Fruit fly (Drosophila melanogaster) whole organism, embryonic: ENCODE measurements around the gene PIG-Q.

Source experiments
- Ada2b ChIP-seq: fragments of 200-800 bp; sonication (Bioruptor generic); IDR thresholded peaks from 2 replicates; pipeline ENCODE4 v1.3.6; 2022; ENCODE audit warnings: missing biosample characterization, missing genetic modification characterization
- CG10267 ChIP-seq: fragments of 200-800 bp; sonication (Bioruptor generic); optimal IDR thresholded peaks from 2 replicates; lab custom pipeline; 2018; ENCODE audit warnings: missing biosample characterization, mild to moderate bottlenecking, missing genetic modification characterization, moderate library complexity
- CG10274 ChIP-seq: fragments of 200-800 bp; sonication (Bioruptor generic); optimal IDR thresholded peaks from 3 replicates; lab custom pipeline; 2017; ENCODE audit warnings: missing biosample characterization, mild to moderate bottlenecking, missing genetic modification characterization
- CG11695 ChIP-seq: fragments of 200-800 bp; sonication (Bioruptor generic); IDR thresholded peaks from 3 replicates; pipeline ENCODE4 v1.3.6; 2022; ENCODE audit warnings: missing biosample characterization, missing genetic modification characterization
- CG2129 ChIP-seq: fragments of 200-800 bp; sonication (Bioruptor generic); IDR thresholded peaks from 2 replicates; pipeline ENCODE4 v1.3.6; 2022; ENCODE audit warnings: missing biosample characterization, missing genetic modification characterization; ENCODE audit not compliant: partially characterized antibody
- CG2712 ChIP-seq: fragments of 200-800 bp; optimal IDR thresholded peaks from 3 replicates; lab custom pipeline; 2019; ENCODE audit warnings: missing biosample characterization, mild to moderate bottlenecking, missing genetic modification characterization, moderate library complexity
- CG30020 ChIP-seq: fragments of 200-800 bp; optimal IDR thresholded peaks from 2 replicates; lab custom pipeline; 2019; ENCODE audit warnings: missing biosample characterization, mild to moderate bottlenecking, missing genetic modification characterization, moderate library complexity
- CG30431 ChIP-seq: fragments of 200-800 bp; sonication (Bioruptor generic); optimal IDR thresholded peaks from 2 replicates; lab custom pipeline; 2017; ENCODE audit warnings: missing biosample characterization, missing genetic modification characterization
- CG3281 ChIP-seq: fragments of 200-800 bp; sonication (Bioruptor generic); optimal IDR thresholded peaks from 3 replicates; lab custom pipeline; 2017; ENCODE audit warnings: missing biosample characterization, mild to moderate bottlenecking, missing genetic modification characterization
- CG3726 ChIP-seq: fragments of 200-800 bp; sonication (Bioruptor generic); IDR thresholded peaks from 3 replicates; pipeline ENCODE4, ENCODE4 v1.3.6; 2022; ENCODE audit warnings: missing biosample characterization, missing genetic modification characterization
- CG4617 ChIP-seq: fragments of 200-800 bp; sonication (Bioruptor generic); optimal IDR thresholded peaks from 3 replicates; lab custom pipeline; 2016; ENCODE audit warnings: missing biosample characterization, missing genetic modification characterization, borderline replicate concordance
- CG4707 ChIP-seq: fragments of 200-800 bp; sonication (Bioruptor generic); optimal IDR thresholded peaks from 2 replicates; lab custom pipeline; 2018; ENCODE audit warnings: missing biosample characterization, mild to moderate bottlenecking, missing genetic modification characterization, moderate library complexity
- CG6175 ChIP-seq: fragments of 200-800 bp; sonication (Bioruptor generic); IDR thresholded peaks from 3 replicates; pipeline ENCODE4 v1.3.6; 2022; ENCODE audit warnings: missing biosample characterization, missing genetic modification characterization
- CG6254 ChIP-seq: fragments of 200-800 bp; sonication (Bioruptor generic); optimal IDR thresholded peaks from 3 replicates; lab custom pipeline; 2017; ENCODE audit warnings: mild to moderate bottlenecking, missing biosample characterization, missing genetic modification reagents, missing genetic modification characterization
- CG6791 ChIP-seq: fragments of 200-800 bp; sonication (Bioruptor generic); IDR thresholded peaks from 3 replicates; pipeline ENCODE4 v1.3.6; 2022; ENCODE audit warnings: missing biosample characterization, missing genetic modification characterization; ENCODE audit not compliant: partially characterized antibody
- CG7987 ChIP-seq: fragments of 200-800 bp; sonication (Bioruptor generic); optimal IDR thresholded peaks from 2 replicates; lab custom pipeline; 2018; ENCODE audit warnings: missing biosample characterization, mild to moderate bottlenecking, missing genetic modification characterization, moderate library complexity
- CG8290 ChIP-seq, 3 experiments: fragments of 200-800 bp; sonication (Bioruptor generic); optimal IDR thresholded peaks; 2 replicates each; lab custom pipeline; 2016 to 2019; ENCODE audit warnings: missing biosample characterization in 3 of 3, missing genetic modification characterization in 3 of 3, mild to moderate bottlenecking in 2 of 3, moderate library complexity in 1 of 3
- CG9876 ChIP-seq: fragments of 200-800 bp; sonication (Bioruptor generic); optimal IDR thresholded peaks from 2 replicates; lab custom pipeline; 2016; ENCODE audit warnings: missing biosample characterization, missing genetic modification characterization
- Dek ChIP-seq: fragments of 200-800 bp; sonication (Bioruptor generic); optimal IDR thresholded peaks from 3 replicates; lab custom pipeline; 2019; ENCODE audit warnings: missing biosample characterization, mild to moderate bottlenecking, missing genetic modification characterization, moderate library complexity
- Dip2 ChIP-seq: fragments of 200-800 bp; sonication (Bioruptor generic); IDR thresholded peaks from 2 replicates; pipeline ENCODE4 v1.3.6; 2022; ENCODE audit warnings: missing biosample characterization, missing genetic modification characterization
- E2f2 ChIP-seq: fragments of 200-800 bp; sonication (Bioruptor generic); IDR thresholded peaks from 2 replicates; pipeline ENCODE4 v1.3.6; 2022; ENCODE audit warnings: missing biosample characterization, missing genetic modification characterization
- H15 ChIP-seq: fragments of 200-800 bp; sonication (Bioruptor generic); IDR thresholded peaks from 3 replicates; pipeline ENCODE4 v1.3.6; 2022; ENCODE audit warnings: missing biosample characterization, missing genetic modification characterization
- HLH3B ChIP-seq: fragments of 200-800 bp; sonication (Bioruptor generic); IDR thresholded peaks from 2 replicates; pipeline ENCODE4 v1.3.6; 2022; ENCODE audit warnings: missing biosample characterization, missing genetic modification characterization
- Lhr ChIP-seq: fragments of 200-800 bp; sonication (Bioruptor generic); optimal IDR thresholded peaks from 3 replicates; lab custom pipeline; 2017; ENCODE audit warnings: mild to moderate bottlenecking, missing biosample characterization, missing genetic modification reagents, missing genetic modification characterization
- NC2β ChIP-seq: fragments of 200-800 bp; sonication (Bioruptor generic); optimal IDR thresholded peaks from 2 replicates; lab custom pipeline; 2016; ENCODE audit warnings: missing biosample characterization, missing genetic modification characterization
- Poxn ChIP-seq: fragments of 200-800 bp; sonication (Bioruptor generic); IDR thresholded peaks from 2 replicates; pipeline ENCODE4 v1.3.6; 2022; ENCODE audit warnings: missing biosample characterization, missing genetic modification characterization
- Ptx1 ChIP-seq: fragments of 200-800 bp; sonication (Bioruptor generic); IDR thresholded peaks from 2 replicates; pipeline ENCODE4 v1.3.6; 2022; ENCODE audit warnings: missing biosample characterization, missing genetic modification characterization
- Rx ChIP-seq: fragments of 200-800 bp; sonication (Bioruptor generic); IDR thresholded peaks from 2 replicates; pipeline ENCODE4 v1.3.6; 2022; ENCODE audit warnings: missing biosample characterization, missing genetic modification characterization
- Taf1 ChIP-seq: fragments of 200-800 bp; sonication (Bioruptor generic); IDR thresholded peaks from 2 replicates; pipeline ENCODE4 v1.3.6; 2022; ENCODE audit warnings: missing biosample characterization, missing genetic modification characterization
- ase ChIP-seq: fragments of 200-800 bp; sonication (Bioruptor generic); IDR thresholded peaks from 3 replicates; pipeline ENCODE4 v1.3.6; 2022; ENCODE audit warnings: missing biosample characterization, missing genetic modification characterization
- ato ChIP-seq: fragments of 200-800 bp; sonication (Bioruptor generic); IDR thresholded peaks from 2 replicates; pipeline ENCODE4 v1.3.6; 2022; ENCODE audit warnings: missing biosample characterization, missing genetic modification characterization; ENCODE audit not compliant: partially characterized antibody
- bcd ChIP-seq: fragments of 200-800 bp; sonication (Bioruptor generic); optimal IDR thresholded peaks from 2 replicates; lab custom pipeline; 2017; ENCODE audit warnings: missing biosample characterization, mild to moderate bottlenecking, missing genetic modification characterization
- chif ChIP-seq, 2 experiments: fragments of 200-800 bp; sonication (Bioruptor generic); optimal IDR thresholded peaks; 3 replicates each; lab custom pipeline; 2016; ENCODE audit warnings: missing biosample characterization in 2 of 2, missing genetic modification characterization in 2 of 2
- crol ChIP-seq: fragments of 200-800 bp; sonication (Bioruptor generic); IDR thresholded peaks from 2 replicates; pipeline ENCODE4 v1.3.6; 2022; ENCODE audit warnings: missing biosample characterization, missing genetic modification characterization
- dmrt11E ChIP-seq: fragments of 200-800 bp; sonication (Bioruptor generic); optimal IDR thresholded peaks from 3 replicates; lab custom pipeline; 2018; ENCODE audit warnings: missing biosample characterization, mild to moderate bottlenecking, missing genetic modification characterization, moderate library complexity
- dpn ChIP-seq, 2 experiments: fragments of 200-800 bp; sonication (Bioruptor generic); optimal IDR thresholded peaks; 3 replicates each; lab custom pipeline; 2016; ENCODE audit warnings: missing biosample characterization in 2 of 2, missing genetic modification characterization in 2 of 2
- emc ChIP-seq: fragments of 200-800 bp; sonication (Bioruptor generic); optimal IDR thresholded peaks from 2 replicates; lab custom pipeline; 2016; ENCODE audit warnings: missing biosample characterization, missing genetic modification characterization
- esg ChIP-seq: fragments of 200-800 bp; sonication (Bioruptor generic); conservative IDR thresholded peaks from 2 replicates; pipeline ENCODE4 v1.3.6; 2022; ENCODE audit warnings: missing biosample characterization, missing genetic modification characterization
- fd3F ChIP-seq: fragments of 200-800 bp; sonication (Bioruptor generic); optimal IDR thresholded peaks from 2 replicates; lab custom pipeline; 2018; ENCODE audit warnings: missing biosample characterization, mild to moderate bottlenecking, missing genetic modification characterization, moderate library complexity
- gsb-n ChIP-seq: fragments of 200-800 bp; sonication (Bioruptor generic); optimal IDR thresholded peaks from 3 replicates; lab custom pipeline; 2018; ENCODE audit warnings: missing biosample characterization, mild to moderate bottlenecking, missing genetic modification characterization
- hkb ChIP-seq, 2 experiments: fragments of 200-800 bp in 1 of 2; fragments of >200 bp in 1 of 2; sonication (Bioruptor generic) in 1 of 2; IDR thresholded peaks in 1 of 2; optimal IDR thresholded peaks in 1 of 2; 2 replicates each; pipeline versions ENCODE4 v1.3.6 to Lab custom; 2017 to 2022; ENCODE audit warnings: missing biosample characterization in 1 of 2, missing genetic modification characterization in 1 of 2
- maf-S ChIP-seq: fragments of 200-800 bp; sonication (Bioruptor generic); optimal IDR thresholded peaks from 2 replicates; lab custom pipeline; 2016; ENCODE audit warnings: missing biosample characterization, missing genetic modification characterization
- org-1 ChIP-seq: fragments of 200-800 bp; sonication (Bioruptor generic); optimal IDR thresholded peaks from 2 replicates; lab custom pipeline; 2017; ENCODE audit warnings: missing biosample characterization, missing genetic modification characterization
- pita ChIP-seq: fragments of 200-800 bp; sonication (Bioruptor generic); optimal IDR thresholded peaks from 2 replicates; lab custom pipeline; 2017; ENCODE audit warnings: missing biosample characterization, mild to moderate bottlenecking, missing genetic modification characterization
- sd ChIP-seq: fragments of 200-800 bp; sonication (Bioruptor generic); optimal IDR thresholded peaks from 3 replicates; lab custom pipeline; 2018; ENCODE audit warnings: missing biosample characterization, mild to moderate bottlenecking, missing genetic modification characterization, moderate library complexity
- tio ChIP-seq: fragments of 200-800 bp; sonication (Bioruptor generic); optimal IDR thresholded peaks from 2 replicates; lab custom pipeline; 2017; ENCODE audit warnings: missing biosample characterization, missing genetic modification characterization, inconsistent platforms
- wdn ChIP-seq: fragments of 200-800 bp; sonication (Bioruptor generic); IDR thresholded peaks from 2 replicates; pipeline ENCODE4 v1.3.6; 2022; ENCODE audit warnings: missing biosample characterization, missing genetic modification characterization
- zf30C ChIP-seq: fragments of 200-800 bp; sonication (Bioruptor generic); optimal IDR thresholded peaks from 3 replicates; lab custom pipeline; 2018; ENCODE audit warnings: missing biosample characterization, mild to moderate bottlenecking, missing genetic modification characterization

Gene PIG-Q

dm6 chrX:16332615-16333288, 26.2 kb upstream of the PIG-Q start (continued):
- peak; percentile 79 for TF ChIP-seq CG8290 (GFP tag; optimal IDR thresholded peaks at IDR 0.05; lab: Kevin White, UChicago)
- TF ChIP-seq CG8290 (tag; optimal IDR thresholded peaks at IDR 0.05; lab: Kevin White, UChicago): peak; percentile 88 to 89
- TF ChIP-seq CG4707 (GFP tag; lab: Kevin White, UChicago): peak; percentile 88
- no peak for TF ChIP-seq pita (GFP tag; lab: Kevin White, UChicago)
- no peak for TF ChIP-seq ato (GFP tag; lab: Robert Waterston, UW)
- peak; percentile 90 for TF ChIP-seq CG30020 (tag; lab: Kevin White, UChicago)
- peak; percentile 86 for TF ChIP-seq Lhr
- peak; percentile 91 for TF ChIP-seq CG6254
- peak; percentile 95 for TF ChIP-seq tio (GFP tag; lab: Kevin White, UChicago)
- peak; percentile 93 to 95 for TF ChIP-seq chif (GFP tag; optimal IDR thresholded peaks at IDR 0.05; lab: Kevin White, UChicago)
- peak; percentile 93 for TF ChIP-seq Ptx1 (GFP tag; lab: Robert Waterston, UW)
- TF ChIP-seq emc (GFP tag; lab: Kevin White, UChicago): peak; percentile 90
- no peak; the same call in 1 of the 2 replicates for TF ChIP-seq Dip2
- peak; percentile 91 for TF ChIP-seq CG9876 (GFP tag; lab: Kevin White, UChicago)
- TF ChIP-seq org-1 (GFP tag; lab: Kevin White, UChicago): peak; percentile 97
- peak; percentile 92 for TF ChIP-seq CG10267 (tag; lab: Kevin White, UChicago)
- peak; percentile 86 for TF ChIP-seq H15 (GFP tag; lab: Robert Waterston, UW)
- peak; percentile 97 for TF ChIP-seq CG11695 (GFP tag; lab: Robert Waterston, UW)
- peak; percentile 96 for TF ChIP-seq bcd
- TF ChIP-seq gsb-n (tag; lab: Kevin White, UChicago): peak; percentile 94
- peak; percentile 92 for TF ChIP-seq CG30431 (GFP tag; lab: Kevin White, UChicago)
- TF ChIP-seq hkb (optimal IDR thresholded peaks at IDR 0.05; lab: Kevin White, UChicago): no peak
- TF ChIP-seq hkb (GFP tag; IDR thresholded peaks at IDR 0.05; lab: Robert Waterston, UW): peak; percentile 94
- TF ChIP-seq CG7987 (GFP tag; lab: Kevin White, UChicago): peak; percentile 92
- peak; percentile 90 for TF ChIP-seq NC2β
- peak; percentile 96 for TF ChIP-seq dmrt11E (tag; lab: Kevin White, UChicago)
- no peak; the same call in 2 of the 3 replicates for TF ChIP-seq CG3726 (GFP tag; lab: Robert Waterston, UW)
- TF ChIP-seq CG6175: peak; percentile 78; the same call in 2 of the 3 replicates
- peak; percentile 88 for TF ChIP-seq HLH3B (GFP tag; lab: Robert Waterston, UW)
- TF ChIP-seq Taf1 (GFP tag; lab: Robert Waterston, UW): peak; percentile 81
- TF ChIP-seq esg: peak; percentile 90
- TF ChIP-seq Ada2b: peak; percentile 88
- TF ChIP-seq ase: peak; percentile 84
- peak; percentile 97 for TF ChIP-seq CG3281
- TF ChIP-seq maf-S (GFP tag; lab: Kevin White, UChicago): peak; percentile 92
- TF ChIP-seq E2f2 (GFP tag; lab: Robert Waterston, UW): peak; percentile 77
- TF ChIP-seq CG2129 (GFP tag; lab: Robert Waterston, UW): no peak
- peak; percentile 96 for TF ChIP-seq Dek
- peak; percentile 95 to 96 for TF ChIP-seq dpn (GFP tag; optimal IDR thresholded peaks at IDR 0.05; lab: Kevin White, UChicago)
- peak; percentile 49; the same call in 1 of the 2 replicates for TF ChIP-seq crol (GFP tag; lab: Robert Waterston, UW)
- peak; percentile 85 for TF ChIP-seq Rx (GFP tag; lab: Robert Waterston, UW)
- TF ChIP-seq CG2712 (tag; lab: Kevin White, UChicago): peak; percentile 98
- TF ChIP-seq CG10274: peak; percentile 89
- TF ChIP-seq CG6791 (GFP tag; lab: Robert Waterston, UW): no peak
- peak; percentile 88 for TF ChIP-seq wdn (GFP tag; lab: Robert Waterston, UW)
- no peak; the same call in none of the 2 replicates for TF ChIP-seq Poxn (GFP tag; lab: Robert Waterston, UW)
- TF ChIP-seq zf30C (GFP tag; lab: Kevin White, UChicago): peak; percentile 18
- TF ChIP-seq CG4617 (GFP tag; lab: Kevin White, UChicago): peak; percentile 54
- peak; percentile 90 for TF ChIP-seq sd (tag; lab: Kevin White, UChicago)
- peak; percentile 94 for TF ChIP-seq fd3F (GFP tag; lab: Kevin White, UChicago)
